Fruit fly (Drosophila melanogaster) whole organism, prepupa: ENCODE results near the gene CG13994.
A peak's percentile ranks its signal among the peaks of the same experiment; 100 is the strongest.

ENCODE experiments used
- Blimp-1 ChIP-seq: fragments of 200-800 bp; sonication (Bioruptor generic); optimal IDR thresholded peaks from 3 replicates; lab custom pipeline; 2017; ENCODE audit warnings: missing biosample characterization, missing genetic modification characterization, mild to moderate bottlenecking, moderate library complexity, missing genetic modification reagents
- CG10631 ChIP-seq: fragments of 200-800 bp; sonication (Bioruptor generic); optimal IDR thresholded peaks from 2 replicates; lab custom pipeline; 2016; ENCODE audit warnings: missing biosample characterization, missing genetic modification characterization
- CG10669 ChIP-seq: fragments of 200-800 bp; sonication (Bioruptor generic); optimal IDR thresholded peaks from 3 replicates; lab custom pipeline; 2018; ENCODE audit warnings: missing biosample characterization, mild to moderate bottlenecking, missing genetic modification characterization, moderate library complexity
- CG11762 ChIP-seq: fragments of 200-800 bp; sonication (Bioruptor generic); optimal IDR thresholded peaks from 3 replicates; lab custom pipeline; 2016; ENCODE audit warnings: missing biosample characterization, missing genetic modification characterization; ENCODE audit not compliant: insufficient read depth
- CG15336 ChIP-seq: fragments of 200-800 bp; sonication (Bioruptor generic); IDR thresholded peaks from 2 replicates; pipeline ENCODE4 v1.3.6; 2022; ENCODE audit warnings: missing biosample characterization, missing genetic modification characterization
- CG1621 ChIP-seq: fragments of 200-800 bp; sonication (Bioruptor generic); optimal IDR thresholded peaks from 3 replicates; lab custom pipeline; 2018; ENCODE audit warnings: missing biosample characterization, mild to moderate bottlenecking, missing genetic modification characterization
- CG3032 ChIP-seq: fragments of 200-800 bp; optimal IDR thresholded peaks from 2 replicates; lab custom pipeline; 2019; ENCODE audit warnings: missing biosample characterization, mild to moderate bottlenecking, missing genetic modification characterization, moderate library complexity
- CG31627 ChIP-seq: fragments of 200-800 bp; sonication (Bioruptor generic); optimal IDR thresholded peaks from 3 replicates; lab custom pipeline; 2016; ENCODE audit warnings: missing biosample characterization, missing genetic modification characterization
- CG32006 ChIP-seq: fragments of 200-800 bp; sonication (Bioruptor generic); optimal IDR thresholded peaks from 3 replicates; lab custom pipeline; 2017; ENCODE audit warnings: missing biosample characterization, mild to moderate bottlenecking, missing genetic modification characterization
- CG34406 ChIP-seq: fragments of 200-800 bp; sonication (Bioruptor generic); optimal IDR thresholded peaks from 3 replicates; lab custom pipeline; 2016; ENCODE audit warnings: missing biosample characterization, missing genetic modification characterization
- CG6276 ChIP-seq: fragments of 200-800 bp; sonication (Bioruptor generic); optimal IDR thresholded peaks from 2 replicates; lab custom pipeline; 2017; ENCODE audit warnings: missing biosample characterization, mild to moderate bottlenecking, missing genetic modification characterization
- CG6792 ChIP-seq: fragments of 200-800 bp; sonication (Bioruptor generic); optimal IDR thresholded peaks from 3 replicates; lab custom pipeline; 2016; ENCODE audit warnings: missing biosample characterization, missing genetic modification characterization
- CG6808 ChIP-seq: fragments of 200-800 bp; sonication (Bioruptor generic); optimal IDR thresholded peaks from 3 replicates; lab custom pipeline; 2017; ENCODE audit warnings: missing biosample characterization, missing genetic modification characterization, mild to moderate bottlenecking, moderate library complexity, missing genetic modification reagents
- CG6854 ChIP-seq: fragments of 200-800 bp; sonication (Bioruptor generic); optimal IDR thresholded peaks from 2 replicates; lab custom pipeline; 2017; ENCODE audit warnings: missing biosample characterization, mild to moderate bottlenecking, missing genetic modification characterization
- CG8319 ChIP-seq: fragments of 200-800 bp; sonication (Bioruptor generic); optimal IDR thresholded peaks from 3 replicates; lab custom pipeline; 2016; ENCODE audit warnings: missing biosample characterization, missing genetic modification characterization
- CG8632 ChIP-seq: fragments of 200-800 bp; sonication (Bioruptor generic); optimal IDR thresholded peaks from 3 replicates; lab custom pipeline; 2016; ENCODE audit warnings: missing biosample characterization, missing genetic modification characterization
- CG9139 ChIP-seq: fragments of 200-800 bp; sonication (Bioruptor generic); optimal IDR thresholded peaks from 3 replicates; lab custom pipeline; 2017; ENCODE audit warnings: missing biosample characterization, mild to moderate bottlenecking, missing genetic modification characterization
- Eip75B ChIP-seq: fragments of 200-800 bp; sonication (Bioruptor generic); optimal IDR thresholded peaks from 3 replicates; lab custom pipeline; 2016; ENCODE audit warnings: missing biosample characterization, missing genetic modification characterization
- Eip78C ChIP-seq: fragments of 200-800 bp; sonication (Bioruptor generic); peaks from one replicate; lab custom pipeline; 2016; ENCODE audit warnings: missing biosample characterization, missing genetic modification characterization
- Eip93F ChIP-seq: fragments of 200-800 bp; sonication (Bioruptor generic); optimal IDR thresholded peaks from 2 replicates; lab custom pipeline; 2016; ENCODE audit warnings: missing biosample characterization, mild to moderate bottlenecking, missing genetic modification characterization
- Hr39 ChIP-seq: fragments of 200-800 bp; sonication (Bioruptor generic); optimal IDR thresholded peaks from 2 replicates; lab custom pipeline; 2016; ENCODE audit warnings: missing biosample characterization, missing genetic modification characterization
- Met ChIP-seq: fragments of 200-800 bp; sonication (Bioruptor generic); optimal IDR thresholded peaks from 3 replicates; lab custom pipeline; 2016; ENCODE audit warnings: missing biosample characterization, missing genetic modification characterization
- Sox102F ChIP-seq: fragments of 200-800 bp; sonication (Bioruptor generic); optimal IDR thresholded peaks from 2 replicates; lab custom pipeline; 2016; ENCODE audit warnings: missing biosample characterization, mild to moderate bottlenecking, missing genetic modification characterization
- Sox14 ChIP-seq: fragments of 200-800 bp; sonication (Bioruptor generic); optimal IDR thresholded peaks from 3 replicates; lab custom pipeline; 2016; ENCODE audit warnings: missing biosample characterization, missing genetic modification characterization
- Sox15 ChIP-seq: fragments of 200-800 bp; sonication (Bioruptor generic); optimal IDR thresholded peaks from 3 replicates; lab custom pipeline; 2016; ENCODE audit warnings: missing biosample characterization, missing genetic modification characterization
- achi ChIP-seq: fragments of 200-800 bp; sonication (Bioruptor generic); optimal IDR thresholded peaks from 3 replicates; lab custom pipeline; 2016; ENCODE audit warnings: missing biosample characterization, missing genetic modification characterization
- cyc ChIP-seq: fragments of 200-800 bp; sonication (Bioruptor generic); optimal IDR thresholded peaks from 3 replicates; lab custom pipeline; 2016; ENCODE audit warnings: missing biosample characterization, missing genetic modification characterization
- dac ChIP-seq: fragments of 200-800 bp; sonication (Bioruptor generic); optimal IDR thresholded peaks from 2 replicates; lab custom pipeline; 2017; ENCODE audit warnings: missing biosample characterization, mild to moderate bottlenecking, missing genetic modification characterization
- dsx ChIP-seq: fragments of 200-800 bp; optimal IDR thresholded peaks from 3 replicates; lab custom pipeline; 2019; ENCODE audit warnings: missing biosample characterization, mild to moderate bottlenecking, missing genetic modification characterization, moderate library complexity; ENCODE audit not compliant: poor library complexity, severe bottlenecking
- eg ChIP-seq: fragments of 200-800 bp; sonication (Bioruptor generic); IDR thresholded peaks from 3 replicates; pipeline ENCODE4 v1.3.6; 2022; ENCODE audit warnings: missing biosample characterization, missing genetic modification characterization
- esn ChIP-seq: fragments of 200-800 bp; sonication (Bioruptor generic); optimal IDR thresholded peaks from 2 replicates; lab custom pipeline; 2016; ENCODE audit warnings: missing biosample characterization, mild to moderate bottlenecking, missing genetic modification characterization, moderate library complexity
- fd59A ChIP-seq: fragments of 200-800 bp; sonication (Bioruptor generic); optimal IDR thresholded peaks from 2 replicates; lab custom pipeline; 2017; ENCODE audit warnings: missing biosample characterization, mild to moderate bottlenecking, missing genetic modification characterization, missing genetic modification reagents
- fd85E ChIP-seq: fragments of 200-800 bp; sonication (Bioruptor generic); optimal IDR thresholded peaks from 3 replicates; lab custom pipeline; 2016; ENCODE audit warnings: missing biosample characterization, missing genetic modification characterization
- lz ChIP-seq: fragments of 200-800 bp; sonication (Bioruptor generic); optimal IDR thresholded peaks from 3 replicates; lab custom pipeline; 2016; ENCODE audit warnings: missing biosample characterization, missing genetic modification characterization
- net ChIP-seq: fragments of 200-800 bp; sonication (Bioruptor generic); optimal IDR thresholded peaks from 3 replicates; lab custom pipeline; 2016; ENCODE audit warnings: missing biosample characterization, missing genetic modification characterization
- salr ChIP-seq, 2 experiments: fragments of 200-800 bp; sonication (Bioruptor generic); optimal IDR thresholded peaks; 3 replicates each; lab custom pipeline; 2016 to 2018; ENCODE audit warnings: missing biosample characterization in 2 of 2, missing genetic modification characterization in 2 of 2, mild to moderate bottlenecking in 1 of 2
- ss ChIP-seq, 2 experiments: fragments of 200-800 bp; sonication (Bioruptor generic); optimal IDR thresholded peaks; 2 replicates in 1 of 2; 3 replicates in 1 of 2; lab custom pipeline; 2017 to 2018; ENCODE audit warnings: mild to moderate bottlenecking in 2 of 2, missing biosample characterization in 2 of 2, missing genetic modification characterization in 2 of 2, moderate library complexity in 1 of 2
- svp ChIP-seq: fragments of 200-800 bp; sonication (Bioruptor generic); peaks from one replicate; lab custom pipeline; 2016; ENCODE audit warnings: missing biosample characterization, missing genetic modification characterization
- topi ChIP-seq: fragments of 200-800 bp; sonication (Bioruptor generic); optimal IDR thresholded peaks from 3 replicates; lab custom pipeline; 2016; ENCODE audit warnings: missing biosample characterization, missing genetic modification characterization
- vri ChIP-seq: fragments of 200-800 bp; sonication (Bioruptor generic); optimal IDR thresholded peaks from 3 replicates; lab custom pipeline; 2016; ENCODE audit warnings: missing biosample characterization, mild to moderate bottlenecking, missing genetic modification characterization

Gene CG13994

DNA sequence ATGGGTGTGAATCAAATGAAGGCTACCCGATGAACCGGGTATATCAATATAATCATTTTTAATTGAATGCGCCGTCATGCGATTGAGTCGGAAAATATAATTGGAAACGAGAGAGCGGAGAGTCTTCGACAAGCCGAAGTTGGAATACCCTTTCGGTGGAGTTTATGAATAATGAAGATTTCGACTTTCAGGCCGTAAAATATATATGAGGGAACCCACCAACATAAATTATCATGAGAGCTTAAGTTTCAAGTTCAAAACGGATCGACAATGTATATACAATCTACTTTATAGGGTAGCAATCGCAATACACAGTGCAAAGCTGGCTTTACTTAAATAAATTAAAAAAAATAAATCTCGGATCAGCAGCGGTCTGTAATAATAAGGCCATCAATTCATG lies 31.0 kb upstream of the CG13994 start (continued):
- TF ChIP-seq esn (GFP tag; lab: Kevin White, UChicago), result peak; percentile 45
- TF ChIP-seq CG6276 (GFP tag; lab: Kevin White, UChicago), result no peak
- TF ChIP-seq CG15336 (GFP tag; lab: Robert Waterston, UW), result peak; percentile 49
- TF ChIP-seq Met (GFP tag; lab: Kevin White, UChicago), result no peak
- TF ChIP-seq CG11762 (GFP tag; lab: Kevin White, UChicago), result no peak
- TF ChIP-seq cyc (GFP tag; lab: Kevin White, UChicago), result no peak
- TF ChIP-seq CG8319 (GFP tag; lab: Kevin White, UChicago), result no peak
- peak; percentile 48 for TF ChIP-seq Eip75B (GFP tag; lab: Kevin White, UChicago)
- TF ChIP-seq CG32006 (GFP tag; lab: Kevin White, UChicago), result peak; percentile 49
- no peak for TF ChIP-seq dac (GFP tag; lab: Kevin White, UChicago)
- no peak for TF ChIP-seq CG10669
- TF ChIP-seq lz (GFP tag; lab: Kevin White, UChicago), result peak; percentile 40
- TF ChIP-seq, all 60 proteins: peak for 31

DNA sequence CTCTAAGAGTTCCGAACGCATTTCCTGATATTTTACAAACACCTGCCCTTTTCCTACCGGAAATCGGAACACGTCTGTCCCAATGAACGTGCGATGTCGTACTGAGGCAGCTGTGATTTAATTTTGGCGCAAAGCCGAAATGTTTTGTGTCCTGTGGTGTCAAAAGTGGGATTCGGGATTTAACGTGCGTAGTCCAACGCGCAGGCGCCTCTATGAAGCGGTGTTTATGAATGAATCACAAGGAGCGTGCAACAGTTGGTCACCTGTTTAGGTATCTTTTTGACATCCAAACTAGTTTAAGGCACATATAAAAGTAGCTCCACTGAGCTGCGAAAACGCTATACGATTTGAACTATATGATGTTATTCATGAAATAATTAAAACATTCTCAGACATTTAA lies 28.4 kb upstream of the CG13994 start, which contains the start of gene CG9109:
TSS of gene CG9109 (minus strand) at position 80 of the 400 bp plus-strand sequence.
- no peak for TF ChIP-seq salr (GFP tag; optimal IDR thresholded peaks at IDR 0.05; lab: Kevin White, UChicago)
- TF ChIP-seq CG9139 (GFP tag; lab: Kevin White, UChicago), result no peak
- TF ChIP-seq fd85E (GFP tag; lab: Kevin White, UChicago), result no peak
- TF ChIP-seq Hr39 (GFP tag; lab: Kevin White, UChicago), result no peak
- TF ChIP-seq CG11762 (GFP tag; lab: Kevin White, UChicago), result no peak

DNA sequence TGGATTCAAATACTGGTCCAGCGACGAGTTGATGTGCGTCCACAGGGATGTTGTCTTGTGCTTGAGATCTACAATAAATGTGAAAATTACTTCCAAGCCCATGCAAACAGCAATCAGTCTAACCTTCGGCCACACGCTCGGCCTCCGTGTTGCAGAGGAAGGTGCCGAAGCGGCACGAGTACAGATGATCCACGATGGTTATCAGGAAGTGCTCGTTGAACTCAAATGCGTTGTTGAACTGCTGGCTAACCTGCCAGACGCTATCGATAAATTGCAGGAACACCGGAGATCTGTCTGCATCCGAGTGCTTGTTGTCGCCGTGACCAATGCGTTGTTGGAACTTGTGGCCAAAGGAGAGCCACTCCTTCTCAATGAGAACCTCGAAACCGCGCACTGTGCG lies 27.6 kb upstream of the CG13994 start:
- TF ChIP-seq svp (GFP tag; lab: Kevin White, UChicago) (peak; percentile 91), CG34406 (GFP tag; lab: Kevin White, UChicago) (no peak), Sox102F (GFP tag; lab: Kevin White, UChicago) (no peak)

DNA sequence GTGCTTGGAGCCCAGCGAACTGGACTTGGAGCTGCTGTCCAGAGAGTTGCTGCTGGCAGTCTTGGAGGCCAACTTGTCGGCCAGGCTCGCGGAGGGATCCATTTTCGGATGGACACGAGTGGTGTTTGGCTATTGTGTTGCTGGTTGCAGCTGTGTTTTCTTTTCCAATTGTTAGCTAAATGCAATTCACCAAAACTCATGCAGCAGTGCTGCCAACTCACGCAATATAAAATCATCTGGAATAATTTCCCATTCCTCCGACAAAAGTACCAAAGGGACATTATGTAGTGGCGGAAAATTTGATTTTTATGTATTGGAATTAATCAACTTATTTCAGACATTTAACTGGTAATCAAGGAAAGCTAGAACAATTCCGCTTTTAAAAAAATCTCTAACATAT lies 26.1 kb upstream of the CG13994 start, which contains the start of gene mtm:
TSS of gene mtm (minus strand) at position 306 of the 400 bp plus-strand sequence.
- TF ChIP-seq CG6808 (GFP tag; lab: Kevin White, UChicago) (peak; percentile 66), fd85E (GFP tag; lab: Kevin White, UChicago) (no peak), Eip78C (GFP tag; lab: Kevin White, UChicago) (peak; percentile 69), Eip93F (GFP tag; lab: Kevin White, UChicago) (no peak)

DNA sequence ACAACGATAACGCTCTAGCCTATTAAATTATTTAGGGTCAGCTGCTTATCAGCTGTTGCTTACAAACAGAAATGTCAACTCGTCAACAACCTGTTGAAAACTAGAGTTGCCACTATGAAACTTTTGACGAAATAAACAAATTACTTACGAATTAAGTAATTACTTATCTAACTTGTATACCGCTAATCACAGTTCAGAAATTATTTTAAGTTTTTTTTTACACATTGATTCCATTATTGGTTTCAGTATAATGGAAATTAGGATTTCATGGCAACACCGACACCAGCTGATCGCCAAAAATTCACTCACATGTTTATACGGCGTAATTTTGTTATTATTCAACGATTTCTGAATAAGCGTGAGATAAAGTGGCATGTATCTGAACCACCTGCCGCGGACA lies 25.0 kb upstream of the CG13994 start, which contains the start of the genes CG9117 and CG31643:
TSS of gene CG9117 (minus strand) at position 73 of the 400 bp plus-strand sequence.
TSS of gene CG31643 (plus strand) at position 288 of the 400 bp plus-strand sequence.
- TF ChIP-seq achi (GFP tag; lab: Kevin White, UChicago) (peak; percentile 73), CG6792 (GFP tag; lab: Kevin White, UChicago) (peak; percentile 51), CG31627 (GFP tag; lab: Kevin White, UChicago) (peak; percentile 73), CG10669 (no peak), Sox15 (GFP tag; lab: Kevin White, UChicago) (peak; percentile 26), eg (GFP tag; lab: Robert Waterston, UW) (peak; percentile 70), cyc (GFP tag; lab: Kevin White, UChicago) (peak; percentile 67), vri (GFP tag; lab: Kevin White, UChicago) (no peak), CG10631 (no peak), CG15336 (GFP tag; lab: Robert Waterston, UW) (peak; percentile 62), net (GFP tag; lab: Kevin White, UChicago) (peak; percentile 40), CG6854 (GFP tag; lab: Kevin White, UChicago) (no peak), CG6808 (GFP tag; lab: Kevin White, UChicago) (peak; percentile 39), dsx (GFP tag; lab: Kevin White, UChicago) (no peak), CG34406 (GFP tag; lab: Kevin White, UChicago) (peak; percentile 55), CG11762 (GFP tag; lab: Kevin White, UChicago) (peak; percentile 18), Sox14 (GFP tag; lab: Kevin White, UChicago) (peak; percentile 72), lz (GFP tag; lab: Kevin White, UChicago) (peak; percentile 65), topi (GFP tag; lab: Kevin White, UChicago) (peak; percentile 62), Eip78C (GFP tag; lab: Kevin White, UChicago) (peak; percentile 84), Blimp-1 (GFP tag; lab: Kevin White, UChicago) (no peak), ss (GFP tag; optimal IDR thresholded peaks at IDR 0.05; lab: Kevin White, UChicago) (no peak), CG3032 (tag; lab: Kevin White, UChicago) (peak; percentile 46), Eip93F (GFP tag; lab: Kevin White, UChicago) (peak; percentile 47), CG1621 (tag; lab: Kevin White, UChicago) (peak; percentile 75), svp (GFP tag; lab: Kevin White, UChicago) (peak; percentile 95), CG32006 (GFP tag; lab: Kevin White, UChicago) (no peak), Hr39 (GFP tag; lab: Kevin White, UChicago) (peak; percentile 73), fd59A (no peak), esn (GFP tag; lab: Kevin White, UChicago) (peak; percentile 79), CG8632 (GFP tag; lab: Kevin White, UChicago) (no peak)
